Worm (Caenorhabditis elegans) whole organism, L3 larva: ENCODE measurements around the gene F14F8.8.

Experiments used
- ceh-82 ChIP-seq: fragments of 150-350 bp; optimal IDR thresholded peaks from 2 replicates; lab custom pipeline; 2014; ENCODE audit warnings: missing biosample characterization, missing genetic modification characterization
- elt-1 ChIP-seq: fragments of 150-350 bp; optimal IDR thresholded peaks from 2 replicates; lab custom pipeline; 2014; ENCODE audit warnings: missing biosample characterization, missing genetic modification characterization
- lin-39 ChIP-seq: fragments of 150-350 bp; optimal IDR thresholded peaks from 2 replicates; lab custom pipeline; 2018; ENCODE audit warnings: missing biosample characterization, missing genetic modification reagents, missing genetic modification characterization
- unc-62 ChIP-seq: fragments of 150-350 bp; sonication (generic microtip); optimal IDR thresholded peaks from 4 replicates; lab custom pipeline; 2014; ENCODE audit warnings: missing biosample characterization, missing genetic modification reagents, missing genetic modification characterization
- ztf-11 ChIP-seq: fragments of 150-350 bp; optimal IDR thresholded peaks from 2 replicates; lab custom pipeline; 2014; ENCODE audit warnings: missing biosample characterization, missing genetic modification characterization
- ztf-4 ChIP-seq: fragments of 150-350 bp; optimal IDR thresholded peaks from 2 replicates; lab custom pipeline; 2014; ENCODE audit warnings: missing biosample characterization, missing genetic modification characterization

- TF ChIP-seq ztf-11 (tag; lab: Kevin White, UChicago) (no peak), ceh-82 (tag; lab: Kevin White, UChicago) (no peak), elt-1 (tag; lab: Kevin White, UChicago) (no peak), lin-39 (tag; lab: Kevin White, UChicago) (no peak), ztf-4 (tag; lab: Kevin White, UChicago) (no peak), unc-62 (GFP tag; lab: Kevin White, UChicago) (no peak)
Observed at ce11 chrV:16687227-16687626, 15.1 kb upstream of the F14F8.8 start, which contains the start of gene srz-102.
